Fruit fly (Drosophila melanogaster) whole organism, embryonic: ENCODE results near the gene Cul5.

Experiments
- CG1024 ChIP-seq: fragments of 200-800 bp; sonication (Bioruptor generic); IDR thresholded peaks from 2 replicates; pipeline ENCODE4 v1.3.6; 2022; ENCODE audit warnings: missing biosample characterization, missing genetic modification characterization
- CG7786 ChIP-seq: fragments of 200-800 bp; sonication (Bioruptor generic); optimal IDR thresholded peaks from 2 replicates; lab custom pipeline; 2016; ENCODE audit warnings: missing biosample characterization, missing genetic modification characterization
- E2f1 ChIP-seq: fragments of 200-800 bp; sonication (Bioruptor generic); IDR thresholded peaks from 2 replicates; pipeline ENCODE4 v1.3.6; 2022; ENCODE audit warnings: missing biosample characterization, missing genetic modification characterization
- ham ChIP-seq: fragments of 200-800 bp; sonication (Bioruptor generic); IDR thresholded peaks from 2 replicates; pipeline ENCODE4 v1.3.6; 2022; ENCODE audit warnings: missing biosample characterization, missing genetic modification characterization
- pum ChIP-seq: fragments of 200-800 bp; sonication (Bioruptor generic); optimal IDR thresholded peaks from 2 replicates; lab custom pipeline; 2016; ENCODE audit warnings: missing biosample characterization, missing genetic modification characterization
- run ChIP-seq: fragments of 200-800 bp; sonication (Bioruptor generic); optimal IDR thresholded peaks from 3 replicates; lab custom pipeline; 2018; ENCODE audit warnings: missing biosample characterization, mild to moderate bottlenecking, missing genetic modification characterization

- TF ChIP-seq run (tag; lab: Kevin White, UChicago) (no peak), CG1024 (GFP tag; lab: Robert Waterston, UW) (no peak), pum (no peak), CG7786 (GFP tag; lab: Kevin White, UChicago) (no peak), E2f1 (GFP tag; lab: Robert Waterston, UW) (no peak), ham (no peak)
Measured at dm6 chr3R:29024671-29025070, 38.1 kb downstream of the Cul5 start, which contains the start of gene CG14518.
